Worm (Caenorhabditis elegans) whole organism, dauer: ENCODE measurements around the gene ZC239.6.
"Not testable (repeated sequence)": the region's sequence is repeated elsewhere in the genome, so short reads cannot be mapped to it uniquely, and the experiment has no call there.

Experiments
- unc-62 ChIP-seq: sonication (generic microtip); optimal IDR thresholded peaks from 2 replicates; lab custom pipeline; 2017; ENCODE audit warnings: missing biosample characterization, missing genetic modification reagents, missing genetic modification characterization

ZC239.6 gene

DNA sequence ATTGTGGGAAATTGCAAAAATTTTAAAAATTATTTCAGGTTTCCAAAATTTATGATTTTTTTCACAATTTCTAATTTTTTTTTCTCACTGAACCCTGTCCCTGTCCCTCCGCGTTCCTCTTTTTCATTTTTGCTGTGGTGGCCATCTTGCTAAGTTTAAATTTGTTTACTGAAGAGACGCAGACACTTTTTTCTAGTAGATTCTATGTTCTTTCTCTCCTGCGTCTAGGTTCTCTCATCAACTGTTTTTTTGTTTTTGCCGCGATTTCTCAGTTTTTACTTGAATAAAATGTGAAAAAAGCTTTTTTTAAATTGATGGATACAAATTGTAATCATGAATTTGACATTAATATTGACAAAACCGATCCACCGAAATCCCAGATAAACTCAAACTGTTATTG is at the start of gene ZC239.6:
Gene ZC239.6 (plus strand): TSS at position 381 of the 400 bp plus-strand sequence.
- TF ChIP-seq unc-62 (GFP tag; lab: Kevin White, UChicago), result no peak

DNA sequence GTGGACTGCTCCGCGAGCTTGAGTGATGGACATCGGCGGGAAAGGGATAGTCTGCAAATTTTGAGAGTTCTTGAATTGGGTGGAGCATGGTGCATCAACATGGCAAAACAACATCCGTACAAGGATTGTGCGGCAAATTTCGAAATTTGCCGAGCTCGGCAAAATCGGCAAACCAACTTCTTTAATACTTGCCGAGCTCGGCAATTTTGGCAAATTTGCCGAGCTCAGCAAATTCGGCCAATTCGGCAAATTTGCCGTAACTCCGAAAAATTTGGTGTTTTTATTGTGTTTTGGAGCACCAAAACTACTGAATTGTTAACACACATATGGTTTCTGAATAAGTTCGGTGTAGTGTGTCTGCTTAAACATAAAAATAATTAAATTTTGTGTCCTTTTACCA is 39.3 kb upstream of the ZC239.6 start, which contains the start of gene fbxc-55:
Gene fbxc-55 (minus strand): TSS at position 101 of the 400 bp plus-strand sequence.
- no peak for TF ChIP-seq unc-62 (GFP tag; lab: Kevin White, UChicago)

DNA sequence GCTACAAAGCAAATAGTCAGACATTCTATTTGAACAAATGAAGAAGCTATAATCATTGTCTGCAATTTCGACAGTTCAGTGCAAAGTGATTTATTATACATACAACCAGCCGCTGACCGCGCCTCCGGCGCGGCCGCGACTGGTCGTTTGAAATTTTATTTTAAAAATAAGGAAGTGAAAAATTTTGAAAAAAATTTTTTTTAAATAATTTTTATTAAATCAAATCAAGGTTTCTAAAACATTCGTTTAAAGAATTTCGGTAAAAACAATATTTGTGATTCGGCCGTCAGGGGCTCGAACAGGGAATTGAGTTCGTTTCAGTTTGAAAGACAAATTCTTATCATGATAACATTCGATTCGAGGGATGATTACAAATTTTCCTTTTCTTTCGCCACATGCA is 37.3 kb upstream of the ZC239.6 start, which contains the start of gene Y27F2A.10:
Gene Y27F2A.10 (minus strand): TSS at position 101 of the 400 bp plus-strand sequence.
- no peak for TF ChIP-seq unc-62 (GFP tag; lab: Kevin White, UChicago)

DNA sequence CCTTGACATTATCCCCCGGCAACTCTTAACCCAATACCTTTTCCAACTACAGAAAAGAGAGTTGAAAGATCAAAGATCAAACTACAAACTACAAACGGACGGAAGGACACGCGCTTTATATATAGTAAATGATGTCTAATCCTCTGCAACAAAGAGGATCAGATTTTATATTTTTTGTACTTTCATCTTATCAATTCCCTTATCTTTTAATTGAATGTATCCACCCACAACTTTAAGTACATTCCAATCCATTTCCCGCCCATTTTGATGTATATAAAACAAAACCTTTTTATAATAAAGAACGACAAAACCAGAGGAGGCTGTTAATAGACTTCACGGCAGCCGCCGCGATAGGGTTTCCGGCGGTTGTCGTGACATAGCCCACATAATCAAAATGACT is 31.8 kb upstream of the ZC239.6 start, which contains the start of gene sri-40:
Gene sri-40 (plus strand): TSS at position 301 of the 400 bp plus-strand sequence.
- not testable (repeated sequence) for TF ChIP-seq unc-62 (GFP tag; lab: Kevin White, UChicago)

DNA sequence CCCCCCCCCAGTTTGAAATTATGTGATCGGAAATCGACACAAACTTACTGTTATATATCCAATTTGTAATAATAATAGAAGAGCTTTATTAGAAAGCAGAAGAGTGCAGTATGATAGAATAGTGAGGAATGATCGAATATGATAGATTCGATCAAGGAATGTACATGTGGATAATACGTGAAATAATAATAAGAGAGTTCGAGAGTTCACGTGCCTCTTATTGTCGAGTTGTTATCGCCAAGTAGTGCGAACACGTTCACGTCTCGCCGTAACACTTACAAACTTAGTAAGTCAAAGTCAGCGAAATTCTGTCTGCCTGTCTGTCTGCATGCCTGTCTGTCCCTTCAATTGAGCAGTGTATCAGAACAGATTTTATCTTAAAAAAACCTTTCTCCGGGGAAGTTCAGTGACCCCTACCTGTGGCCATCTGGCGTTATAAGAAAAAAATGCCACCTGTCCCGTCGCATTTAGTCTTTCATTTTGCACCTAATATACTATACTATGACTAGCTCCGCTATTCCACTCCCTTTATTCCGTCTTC is 26.1 kb upstream of the ZC239.6 start, which contains the start of the genes Y27F2A.6 and Y27F2A.8:
Gene Y27F2A.6 (minus strand): TSS at position 101 of the 541 bp plus-strand sequence.
Gene Y27F2A.8 (plus strand): TSS at position 491 of the 541 bp plus-strand sequence.
- TF ChIP-seq unc-62 (GFP tag; lab: Kevin White, UChicago), result not testable (repeated sequence)

DNA sequence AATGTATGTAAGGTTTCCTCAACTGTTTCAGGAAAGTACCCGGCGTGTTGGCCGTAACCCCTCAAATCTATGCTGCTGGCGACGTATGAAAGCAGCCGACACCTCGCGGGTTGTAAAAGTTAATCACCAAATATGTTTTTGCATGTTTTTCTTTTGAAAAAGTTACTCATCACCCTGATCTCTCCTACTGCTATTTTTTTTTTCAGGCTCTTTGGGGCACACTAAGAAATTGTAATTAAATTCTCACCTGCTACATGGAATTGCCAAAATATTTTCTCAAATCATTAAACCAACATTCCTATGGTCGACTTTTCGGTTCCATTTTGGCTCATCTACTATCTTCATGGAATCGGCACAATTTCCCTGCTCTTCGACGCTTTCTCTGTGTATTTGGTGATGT is 24.6 kb upstream of the ZC239.6 start, which contains the start of gene sri-78:
Gene sri-78 (plus strand): TSS at position 301 of the 400 bp plus-strand sequence.
- TF ChIP-seq unc-62 (GFP tag; lab: Kevin White, UChicago), result not testable (repeated sequence)

DNA sequence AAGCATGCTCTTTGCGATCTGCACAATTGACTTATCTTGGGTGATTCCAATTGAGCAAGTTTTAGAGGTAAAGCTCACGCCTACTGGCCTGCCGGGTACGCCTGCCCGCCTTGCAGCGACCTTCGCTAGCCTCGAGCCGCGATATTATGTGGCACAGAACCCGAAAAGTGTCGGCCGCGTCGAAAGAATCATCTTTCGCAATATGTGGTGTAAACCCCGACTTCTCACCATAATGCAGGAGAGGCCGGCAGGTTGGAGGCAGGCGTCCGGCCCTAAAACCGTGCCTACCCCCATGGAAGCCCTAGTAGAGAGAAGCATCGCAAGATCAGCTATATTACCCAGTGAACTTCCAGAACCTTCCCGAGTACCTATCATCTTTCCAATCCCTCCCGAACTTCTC is 23.6 kb upstream of the ZC239.6 start:
- TF ChIP-seq unc-62 (GFP tag; lab: Kevin White, UChicago), result no peak

DNA sequence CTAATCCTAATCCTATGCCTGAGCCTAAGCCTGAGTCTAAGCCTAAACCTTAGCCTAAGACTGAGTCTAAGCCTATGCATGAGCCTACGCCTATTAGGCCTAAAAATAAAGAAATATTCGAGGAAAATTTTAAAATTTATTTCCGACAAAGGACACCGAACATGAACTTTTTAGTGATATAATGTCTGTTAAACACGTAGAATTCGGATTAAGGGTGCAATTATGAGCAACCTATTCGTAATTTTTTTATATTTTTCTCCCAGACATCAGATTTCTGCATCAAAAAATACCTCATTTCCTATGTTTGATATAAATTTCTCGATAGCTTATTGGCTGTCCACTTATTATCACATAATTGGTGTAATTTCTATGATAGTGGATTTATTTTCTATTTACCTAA is 20.4 kb upstream of the ZC239.6 start, which contains the start of gene Y27F2A.11:
Gene Y27F2A.11 (plus strand): TSS at position 301 of the 400 bp plus-strand sequence.
- not testable (repeated sequence) for TF ChIP-seq unc-62 (GFP tag; lab: Kevin White, UChicago)

DNA sequence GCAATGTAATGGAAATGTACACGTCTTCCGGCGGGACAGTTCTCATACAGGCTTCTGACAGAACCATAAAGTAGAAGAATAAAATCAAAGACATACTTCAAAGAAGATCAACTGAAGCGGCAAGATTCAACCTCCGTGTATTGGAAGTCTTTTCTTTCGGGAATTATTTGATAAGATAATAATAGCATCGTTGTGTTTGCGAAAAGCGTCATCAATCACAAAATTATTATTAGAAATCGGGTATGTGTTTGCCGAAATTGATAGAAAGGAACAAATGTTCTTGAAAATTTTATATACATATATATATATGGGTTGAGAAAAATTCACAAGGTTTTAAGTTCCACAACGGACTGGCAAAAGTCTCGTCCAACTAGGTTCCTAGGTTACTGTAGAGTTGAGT is 17.9 kb upstream of the ZC239.6 start, which contains the start of gene Y27F2A.9:
Gene Y27F2A.9 (minus strand): TSS at position 101 of the 400 bp plus-strand sequence.
- not testable (repeated sequence) for TF ChIP-seq unc-62 (GFP tag; lab: Kevin White, UChicago)

DNA sequence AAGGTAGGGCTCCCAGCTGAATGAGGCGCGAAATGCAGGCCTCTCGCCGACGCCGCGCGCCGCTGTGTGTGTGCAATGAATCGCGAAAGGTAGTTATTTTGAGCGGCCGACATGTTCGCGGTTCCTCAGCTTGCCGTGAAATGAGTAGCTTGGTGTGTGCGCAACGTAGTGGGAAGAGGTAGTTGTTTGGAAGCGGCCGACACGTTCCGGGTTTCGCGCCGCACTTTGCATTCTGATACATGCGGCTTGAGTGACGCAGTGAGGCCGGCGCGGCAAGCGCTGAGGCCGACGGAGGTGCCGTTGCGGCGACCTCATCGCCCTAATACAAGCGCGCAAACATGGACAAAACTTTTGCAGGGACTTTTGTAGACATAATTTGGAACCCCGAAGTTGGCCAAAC is 13.7 kb upstream of the ZC239.6 start:
- TF ChIP-seq unc-62 (GFP tag; lab: Kevin White, UChicago), result no peak

DNA sequence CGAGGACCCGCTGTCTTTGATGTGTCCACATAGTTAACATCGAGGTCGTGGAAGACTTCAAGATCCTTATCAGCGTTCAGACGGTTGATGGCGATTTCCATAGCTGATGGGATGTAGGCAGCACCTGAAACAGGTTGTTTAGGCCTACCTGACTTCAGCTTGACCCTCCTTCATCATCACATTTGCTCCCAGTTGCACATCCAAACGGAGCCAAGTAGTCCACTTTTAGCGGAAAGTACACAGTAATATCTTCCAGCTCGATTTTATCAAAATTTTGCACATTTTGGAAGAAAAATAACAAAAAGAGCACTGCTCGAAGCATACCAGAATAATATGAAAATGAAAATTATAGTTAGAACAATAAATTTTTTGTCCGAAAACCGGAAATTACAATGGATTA is 12.5 kb upstream of the ZC239.6 start, which contains the start of gene gcy-15:
Gene gcy-15 (minus strand): TSS at position 101 of the 400 bp plus-strand sequence.
- no peak for TF ChIP-seq unc-62 (GFP tag; lab: Kevin White, UChicago)

DNA sequence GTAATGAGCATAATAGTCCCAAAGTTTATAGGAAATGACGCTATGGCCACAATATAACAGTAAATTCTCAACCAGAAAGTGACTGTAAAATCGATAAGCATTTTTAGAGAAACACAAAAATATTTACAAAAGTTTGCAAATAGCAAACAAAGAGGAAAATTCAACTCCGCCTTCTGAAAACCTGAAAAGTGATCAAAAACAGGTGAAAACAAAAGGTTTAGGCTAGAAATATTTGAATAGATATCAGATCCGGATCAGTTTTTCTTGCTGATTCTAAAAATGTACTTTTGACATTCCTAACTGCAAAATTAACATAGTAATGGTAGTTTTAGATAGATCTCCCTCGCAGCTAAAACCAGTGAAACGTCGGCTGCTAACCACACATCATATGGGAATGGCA is 10.4 kb upstream of the ZC239.6 start, which contains the start of gene sri-51:
Gene sri-51 (minus strand): TSS at position 101 of the 400 bp plus-strand sequence.
- no peak for TF ChIP-seq unc-62 (GFP tag; lab: Kevin White, UChicago)

DNA sequence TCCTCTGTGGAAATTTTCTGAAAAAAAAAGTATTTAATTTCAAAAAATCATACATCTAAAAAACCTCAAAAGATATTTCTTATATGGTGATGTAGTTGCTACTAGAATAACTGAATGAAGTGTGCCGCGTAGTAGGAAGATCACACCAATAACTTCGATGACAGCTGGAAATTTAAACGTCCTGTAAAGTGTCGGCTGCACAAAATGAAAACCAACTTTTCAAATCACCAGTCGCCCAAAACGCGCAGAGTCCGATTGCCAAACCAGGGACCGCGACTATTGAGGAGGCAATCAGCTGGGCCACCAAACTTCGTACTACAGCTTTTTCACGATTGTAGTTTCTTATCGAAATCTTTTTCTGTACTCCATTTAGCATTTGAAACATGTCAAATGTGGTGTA is 8.2 kb upstream of the ZC239.6 start, which contains the start of gene sri-48:
Gene sri-48 (minus strand): TSS at position 101 of the 400 bp plus-strand sequence.
- TF ChIP-seq unc-62 (GFP tag; lab: Kevin White, UChicago), result not testable (repeated sequence)

DNA sequence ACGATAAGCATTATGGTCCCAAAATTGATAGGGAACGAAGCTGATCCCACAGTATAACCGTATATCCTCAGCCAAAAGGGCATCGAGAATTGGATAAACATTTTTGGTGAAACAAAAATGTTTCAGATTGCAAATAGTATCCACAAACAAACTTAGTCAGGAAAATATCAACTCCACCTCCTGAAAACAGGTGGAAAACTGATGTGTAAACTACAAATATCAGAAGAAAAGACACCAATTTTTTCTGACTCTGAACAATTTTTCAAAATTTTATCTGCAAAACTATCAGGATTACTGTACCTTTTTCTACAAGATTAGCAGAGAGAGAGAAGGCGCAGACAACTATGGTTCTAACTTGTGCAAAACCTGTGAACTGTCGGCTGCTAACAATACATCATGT is 6.9 kb upstream of the ZC239.6 start, which contains the start of gene sri-53:
Gene sri-53 (minus strand): TSS at position 101 of the 400 bp plus-strand sequence.
- TF ChIP-seq unc-62 (GFP tag; lab: Kevin White, UChicago), result no peak

DNA sequence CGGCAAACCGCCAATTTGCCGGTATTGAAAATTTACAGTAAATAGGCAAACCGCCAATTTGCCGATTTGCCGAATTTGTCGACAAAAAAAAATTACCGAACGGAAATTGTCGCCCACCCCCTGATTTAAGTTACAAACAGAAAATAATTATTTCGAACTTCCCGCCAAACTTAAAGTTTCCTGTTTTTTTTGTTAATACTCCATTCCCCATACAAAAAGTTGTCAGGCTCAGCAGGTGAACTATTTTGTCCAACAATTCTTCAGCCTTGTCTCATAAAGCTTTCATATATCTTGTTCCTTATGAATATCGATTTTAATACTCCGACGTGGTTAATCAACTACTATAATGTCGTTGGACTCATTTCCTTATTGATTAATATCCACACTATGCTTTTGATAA is 6.0 kb upstream of the ZC239.6 start, which contains the start of gene sri-50:
Gene sri-50 (plus strand): TSS at position 301 of the 400 bp plus-strand sequence.
- TF ChIP-seq unc-62 (GFP tag; lab: Kevin White, UChicago), result no peak

DNA sequence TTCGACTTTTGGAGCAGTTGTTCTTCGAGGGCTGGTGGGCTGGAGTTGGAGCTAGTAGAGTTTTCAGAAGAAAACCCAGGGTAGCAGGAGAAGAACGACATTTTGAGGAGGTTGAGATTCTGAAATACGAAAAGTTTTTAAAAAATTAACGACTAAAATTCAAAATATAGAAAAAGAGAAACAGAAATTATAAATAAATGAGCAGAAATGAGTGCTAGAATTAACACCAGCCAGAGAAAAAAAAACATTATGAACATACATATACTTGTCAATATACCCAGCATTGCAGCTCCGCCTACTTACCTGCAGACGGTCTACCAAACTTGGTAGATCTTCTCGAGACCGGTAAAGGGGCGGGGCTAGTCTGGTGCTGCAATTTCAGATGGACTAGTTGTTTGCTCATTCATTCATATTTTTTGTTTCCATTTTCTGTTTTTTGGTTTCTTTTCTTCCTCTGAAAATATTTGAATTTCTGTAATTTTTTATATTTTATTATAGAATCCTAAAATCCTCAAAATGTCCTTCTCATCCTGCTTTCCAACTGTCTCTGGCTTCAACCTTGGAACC is 2.9 kb upstream of the ZC239.6 start, which contains the start of the genes ZC239.20 and ZC239.21:
Gene ZC239.20 (minus strand): TSS at position 101 of the 567 bp plus-strand sequence.
Gene ZC239.21 (plus strand): TSS at position 517 of the 567 bp plus-strand sequence.
- TF ChIP-seq unc-62 (GFP tag; lab: Kevin White, UChicago), result no peak
